Worm (Caenorhabditis elegans): ENCODE measurements around the gene ceh-48.

ce11 chrIV:6803294-6803693 is 8.6 kb upstream of the ceh-48 start:
- no peak for TF ChIP-seq flt-1 (GFP tag; IDR thresholded peaks at IDR 0.05)
- TF ChIP-seq ama-1 (optimal IDR thresholded peaks at IDR 0.05): no peak
- no peak for TF ChIP-seq pes-1 (GFP tag; IDR thresholded peaks at IDR 0.05)
- TF ChIP-seq ceh-36 (tag; optimal IDR thresholded peaks at IDR 0.05): no peak
- no peak for TF ChIP-seq tbx-37 (GFP tag; conservative IDR thresholded peaks at IDR 0.05)
- no peak for TF ChIP-seq scrt-1 (GFP tag; IDR thresholded peaks at IDR 0.05)
- no peak for TF ChIP-seq ets-7 (tag; optimal IDR thresholded peaks at IDR 0.05)
- TF ChIP-seq tbx-11 (GFP tag; IDR thresholded peaks at IDR 0.05): no peak
- no peak for TF ChIP-seq F13C5.2 (tag; optimal IDR thresholded peaks at IDR 0.05)
- TF ChIP-seq hmbx-1 (tag; optimal IDR thresholded peaks at IDR 0.05): no peak
- TF ChIP-seq aly-1 (tag; optimal IDR thresholded peaks at IDR 0.05): no peak
- no peak for TF ChIP-seq sea-1 (GFP tag; conservative IDR thresholded peaks at IDR 0.05)
- no peak for TF ChIP-seq hmg-4 (GFP tag; optimal IDR thresholded peaks at IDR 0.05)
- no peak for TF ChIP-seq B0310.2 (tag; optimal IDR thresholded peaks at IDR 0.05)
